Worm (Caenorhabditis elegans): ENCODE measurements around the gene W08F4.13.
"Not testable (repeated sequence)": the region's sequence is repeated elsewhere in the genome, so short reads cannot be mapped to it uniquely, and the experiment has no call there.

W08F4.13 gene

DNA sequence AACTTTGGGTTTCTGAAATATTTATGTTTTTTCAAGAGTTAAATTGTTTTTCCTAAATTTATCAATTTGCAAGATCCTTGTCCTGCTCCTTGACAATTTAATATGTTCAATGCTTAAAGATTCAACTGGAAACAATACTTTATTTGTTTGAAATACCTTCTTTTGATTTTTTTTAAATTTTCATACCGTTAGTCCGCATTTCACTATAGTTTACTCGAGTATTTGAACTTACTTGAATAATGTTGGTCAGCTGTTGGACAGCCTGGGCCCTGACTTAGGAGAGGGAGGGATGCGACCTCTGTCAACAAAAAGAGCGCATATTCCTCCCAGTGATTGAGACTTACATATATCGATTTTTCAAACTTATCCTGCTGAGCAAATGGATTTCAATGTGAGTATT lies 21.4 kb downstream of the W08F4.13 start, which contains the start of gene W04H10.5:
Gene W04H10.5, plus strand, starts transcription at position 301 of the 400 bp plus-strand sequence.
- no peak for TF ChIP-seq egl-44 (GFP tag; IDR thresholded peaks at IDR 0.05)
- no peak for TF ChIP-seq nhr-27 (tag; optimal IDR thresholded peaks at IDR 0.05)
- TF ChIP-seq repo-1 (tag; optimal IDR thresholded peaks at IDR 0.05) = no peak
- TF ChIP-seq K12H6.12 (tag; optimal IDR thresholded peaks at IDR 0.05) = no peak
- TF ChIP-seq hlh-26 (GFP tag; conservative IDR thresholded peaks at IDR 0.05) = no peak
- TF ChIP-seq B0261.1 (tag; optimal IDR thresholded peaks at IDR 0.05) = no peak
- no peak for TF ChIP-seq cebp-2 (GFP tag; IDR thresholded peaks at IDR 0.05)
- no peak for TF ChIP-seq ztf-28 (GFP tag; IDR thresholded peaks at IDR 0.05)
- TF ChIP-seq aptf-2 (GFP tag; conservative IDR thresholded peaks at IDR 0.05) = no peak
- no peak for TF ChIP-seq mes-4 (tag; optimal IDR thresholded peaks at IDR 0.05)
- TF ChIP-seq ztf-18 (tag; optimal IDR thresholded peaks at IDR 0.05) = no peak
- no peak for TF ChIP-seq dox-1 (GFP tag; IDR thresholded peaks at IDR 0.05)
- no peak for TF ChIP-seq Y53G8AR.9 (GFP tag; conservative IDR thresholded peaks at IDR 0.05)
- TF ChIP-seq bed-1 (GFP tag; IDR thresholded peaks at IDR 0.05) = no peak
- TF ChIP-seq C17E4.6 (GFP tag; IDR thresholded peaks at IDR 0.05) = no peak

DNA sequence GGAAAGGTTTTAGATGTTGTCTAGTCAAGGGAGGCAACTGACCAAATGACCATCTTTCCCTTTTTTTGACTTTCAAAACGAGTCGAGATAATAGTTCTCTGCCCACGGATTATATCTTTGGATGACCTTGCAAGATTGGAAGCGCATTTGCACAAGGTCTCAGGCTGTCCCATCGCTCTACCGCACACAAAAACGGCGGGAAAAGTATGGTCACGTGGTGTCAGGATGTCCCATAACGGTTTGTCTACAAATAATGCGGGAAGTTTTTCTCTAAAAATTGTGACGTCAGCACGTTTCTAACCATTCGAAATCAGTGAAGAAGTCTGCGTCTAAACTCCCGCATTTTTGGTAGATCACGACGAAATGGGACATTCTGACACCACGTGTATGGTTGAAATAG lies 23.7 kb downstream of the W08F4.13 start, which contains the start of gene W04H10.6:
Gene W04H10.6, minus strand, starts transcription at position 101 of the 400 bp plus-strand sequence.
- no peak for TF ChIP-seq ztf-3 (GFP tag; optimal IDR thresholded peaks at IDR 0.05)
- TF ChIP-seq aptf-3 (GFP tag; IDR thresholded peaks at IDR 0.05) = no peak
- TF ChIP-seq ceh-27 (GFP tag; optimal IDR thresholded peaks at IDR 0.05) = no peak
- no peak for TF ChIP-seq hrde-1 (tag; optimal IDR thresholded peaks at IDR 0.05; ENCODE audit: borderline replicate concordance)
- no peak for TF ChIP-seq ceh-58 (GFP tag; IDR thresholded peaks at IDR 0.05)
- TF ChIP-seq F23B12.7 (tag; optimal IDR thresholded peaks at IDR 0.05; ENCODE audit: insufficient read depth) = no peak
- no peak for TF ChIP-seq madf-8 (GFP tag; conservative IDR thresholded peaks at IDR 0.05)
- no peak for TF ChIP-seq mel-28 (tag; optimal IDR thresholded peaks at IDR 0.05; ENCODE audit: borderline replicate concordance)
- TF ChIP-seq rcor-1 (GFP tag; IDR thresholded peaks at IDR 0.05) = no peak
- TF ChIP-seq T07F8.4 (tag; optimal IDR thresholded peaks at IDR 0.05) = no peak
- no peak for TF ChIP-seq madf-6 (GFP tag; IDR thresholded peaks at IDR 0.05)
- no peak for TF ChIP-seq B0019.2 (GFP tag; conservative IDR thresholded peaks at IDR 0.05)
- TF ChIP-seq bed-1 (GFP tag; IDR thresholded peaks at IDR 0.05) = no peak
- TF ChIP-seq lin-40 (tag; optimal IDR thresholded peaks at IDR 0.05) = no peak
- no peak for TF ChIP-seq rpc-1 (optimal IDR thresholded peaks at IDR 0.05)
- no peak for TF ChIP-seq rpc-1 (tag; optimal IDR thresholded peaks at IDR 0.05)
- no peak for TF ChIP-seq attf-5 (GFP tag; optimal IDR thresholded peaks at IDR 0.05)
- TF ChIP-seq mes-4 (tag; optimal IDR thresholded peaks at IDR 0.05) = no peak
- no peak for TF ChIP-seq cebp-1 (GFP tag; IDR thresholded peaks at IDR 0.05)
- no peak for TF ChIP-seq cebp-1 (tag; optimal IDR thresholded peaks at IDR 0.05)

- no peak for TF ChIP-seq let-526 (GFP tag; IDR thresholded peaks at IDR 0.05)
These were observed 24.2 kb downstream of the W08F4.13 start, which contains the start of gene W04H10.1 for ce11 chrII:608757-609156. Gene W04H10.1, plus strand, starts transcription at chrII:609057.

ce11 chrII:612361-612760 lies 27.8 kb downstream of the W08F4.13 start, which contains the start of gene clec-118:
Gene clec-118, minus strand, starts transcription at chrII:612461.
- not testable (repeated sequence) for TF ChIP-seq aptf-3 (GFP tag; IDR thresholded peaks at IDR 0.05); ztf-3 (GFP tag; optimal IDR thresholded peaks at IDR 0.05); Y67H2A.10 (GFP tag; conservative IDR thresholded peaks at IDR 0.05)
